Fruit fly (Drosophila melanogaster) whole organism, embryonic: ENCODE measurements around the gene Arl6IP1.

Experiments used
- Atf-2 ChIP-seq: fragments of 200-800 bp; sonication (Bioruptor generic); optimal IDR thresholded peaks from 2 replicates; lab custom pipeline; 2016; ENCODE audit warnings: missing biosample characterization, missing genetic modification characterization
- CG10147 ChIP-seq: fragments of 200-800 bp; sonication (Bioruptor generic); optimal IDR thresholded peaks from 2 replicates; lab custom pipeline; 2019; ENCODE audit warnings: missing biosample characterization, mild to moderate bottlenecking, missing genetic modification characterization, moderate library complexity
- CG10959 ChIP-seq: fragments of 200-800 bp; sonication (Bioruptor generic); IDR thresholded peaks from 2 replicates; pipeline ENCODE4 v1.3.6; 2022; ENCODE audit warnings: missing biosample characterization, missing genetic modification characterization
- CG10979 ChIP-seq: fragments of 200-800 bp; sonication (Bioruptor generic); optimal IDR thresholded peaks from 2 replicates; lab custom pipeline; 2018; ENCODE audit warnings: missing biosample characterization, mild to moderate bottlenecking, missing genetic modification characterization, moderate library complexity
- CG12299 ChIP-seq: fragments of 200-800 bp; sonication (Bioruptor generic); optimal IDR thresholded peaks from 2 replicates; lab custom pipeline; 2018; ENCODE audit warnings: missing biosample characterization, mild to moderate bottlenecking, missing genetic modification characterization
- CG15696 ChIP-seq: fragments of 200-800 bp; sonication (Bioruptor generic); optimal IDR thresholded peaks from 2 replicates; lab custom pipeline; 2019; ENCODE audit warnings: missing biosample characterization, mild to moderate bottlenecking, missing genetic modification characterization, moderate library complexity
- CG16813 ChIP-seq: fragments of 200-800 bp; sonication (Bioruptor generic); IDR thresholded peaks from 3 replicates; pipeline ENCODE4 v1.3.6; 2022; ENCODE audit warnings: missing biosample characterization, missing genetic modification characterization; ENCODE audit not compliant: partially characterized antibody
- CG16863 ChIP-seq: fragments of 200-800 bp; sonication (Bioruptor generic); optimal IDR thresholded peaks from 3 replicates; lab custom pipeline; 2016; ENCODE audit warnings: missing biosample characterization, missing genetic modification characterization
- CG17568 ChIP-seq: fragments of 200-800 bp; sonication (Bioruptor generic); optimal IDR thresholded peaks from 2 replicates; lab custom pipeline; 2018; ENCODE audit warnings: missing biosample characterization, mild to moderate bottlenecking, missing genetic modification characterization, moderate library complexity
- CG2712 ChIP-seq: fragments of 200-800 bp; optimal IDR thresholded peaks from 3 replicates; lab custom pipeline; 2019; ENCODE audit warnings: missing biosample characterization, mild to moderate bottlenecking, missing genetic modification characterization, moderate library complexity
- CG34224 ChIP-seq: fragments of 200-800 bp; sonication (Bioruptor generic); IDR thresholded peaks from 3 replicates; pipeline ENCODE4 v1.3.6; 2022; ENCODE audit warnings: missing biosample characterization, missing genetic modification characterization; ENCODE audit not compliant: partially characterized antibody
- CG7839 ChIP-seq: fragments of 200-800 bp; sonication (Bioruptor generic); optimal IDR thresholded peaks from 3 replicates; lab custom pipeline; 2018; ENCODE audit warnings: missing biosample characterization, mild to moderate bottlenecking, missing genetic modification characterization, moderate library complexity
- CG8765 ChIP-seq: fragments of 200-800 bp; sonication (Bioruptor generic); IDR thresholded peaks from 2 replicates; pipeline ENCODE4 v1.3.6; 2022; ENCODE audit warnings: missing biosample characterization, missing genetic modification characterization
- CG9727 ChIP-seq: fragments of 200-800 bp; sonication (Bioruptor generic); optimal IDR thresholded peaks from 3 replicates; lab custom pipeline; 2017; ENCODE audit warnings: missing biosample characterization, mild to moderate bottlenecking, missing genetic modification characterization
- Camta ChIP-seq: fragments of 200-800 bp; sonication (Bioruptor generic); optimal IDR thresholded peaks from 2 replicates; lab custom pipeline; 2016; ENCODE audit warnings: missing biosample characterization, missing genetic modification characterization
- Eip74EF ChIP-seq, 2 experiments: fragments of 200-800 bp in 1 of 2; fragments of >200 bp in 1 of 2; sonication (Bioruptor generic) in 1 of 2; optimal IDR thresholded peaks; 2 replicates each; lab custom pipeline; 2017 to 2019; ENCODE audit warnings: missing biosample characterization in 2 of 2, missing genetic modification characterization in 2 of 2, mild to moderate bottlenecking in 1 of 2, moderate library complexity in 1 of 2
- HLH54F ChIP-seq: fragments of 200-800 bp; sonication (Bioruptor generic); optimal IDR thresholded peaks from 3 replicates; lab custom pipeline; 2016; ENCODE audit warnings: missing biosample characterization, missing genetic modification characterization
- Hand ChIP-seq: fragments of 200-800 bp; sonication (Bioruptor generic); optimal IDR thresholded peaks from 2 replicates; lab custom pipeline; 2017; ENCODE audit warnings: mild to moderate bottlenecking, missing biosample characterization, missing genetic modification reagents, missing genetic modification characterization
- Hey ChIP-seq: fragments of 200-800 bp; sonication (Bioruptor generic); optimal IDR thresholded peaks from 3 replicates; lab custom pipeline; 2018; ENCODE audit warnings: missing biosample characterization, mild to moderate bottlenecking, missing genetic modification characterization
- Hsf ChIP-seq: fragments of 200-800 bp; sonication (Bioruptor generic); optimal IDR thresholded peaks from 3 replicates; lab custom pipeline; 2016; ENCODE audit warnings: missing biosample characterization, missing genetic modification characterization
- MBD-R2 ChIP-seq: fragments of 200-800 bp; sonication (Bioruptor generic); IDR thresholded peaks from 2 replicates; pipeline ENCODE4 v1.3.6; 2022; ENCODE audit warnings: missing biosample characterization, missing genetic modification characterization
- Max ChIP-seq: fragments of 200-800 bp; sonication (Bioruptor generic); optimal IDR thresholded peaks from 2 replicates; lab custom pipeline; 2016; ENCODE audit warnings: missing biosample characterization, mild to moderate bottlenecking, missing genetic modification characterization
- Side ChIP-seq: fragments of 200-800 bp; sonication (Bioruptor generic); optimal IDR thresholded peaks from 2 replicates; lab custom pipeline; 2016; ENCODE audit warnings: missing biosample characterization, missing genetic modification characterization
- Ssrp ChIP-seq: fragments of 200-800 bp; sonication (Bioruptor generic); optimal IDR thresholded peaks from 2 replicates; lab custom pipeline; 2018; ENCODE audit warnings: missing biosample characterization, mild to moderate bottlenecking, missing genetic modification characterization, moderate library complexity
- Trl ChIP-seq, 3 experiments: fragments of >200 bp in 2 of 3; fragments of 200-800 bp in 1 of 3; sonication (Bioruptor generic) in 1 of 3; optimal IDR thresholded peaks; 2 replicates in 1 of 3; 3 replicates in 2 of 3; lab custom pipeline; 2016 to 2017; ENCODE audit warnings: missing biosample characterization in 1 of 3, missing genetic modification characterization in 1 of 3
- Xrp1 ChIP-seq: fragments of 200-800 bp; sonication (Bioruptor generic); IDR thresholded peaks from 2 replicates; pipeline ENCODE4 v1.3.6; 2022; ENCODE audit warnings: missing biosample characterization, missing genetic modification characterization
- abd-A ChIP-seq: fragments of 200-800 bp; sonication (Bioruptor generic); optimal IDR thresholded peaks from 3 replicates; lab custom pipeline; 2019; ENCODE audit warnings: missing biosample characterization, mild to moderate bottlenecking, missing genetic modification characterization, moderate library complexity
- ac ChIP-seq: fragments of 200-800 bp; sonication (Bioruptor generic); optimal IDR thresholded peaks from 3 replicates; lab custom pipeline; 2017; ENCODE audit warnings: missing biosample characterization, mild to moderate bottlenecking, missing genetic modification characterization
- chif ChIP-seq, 2 experiments: fragments of 200-800 bp; sonication (Bioruptor generic); optimal IDR thresholded peaks; 3 replicates each; lab custom pipeline; 2016; ENCODE audit warnings: missing biosample characterization in 2 of 2, missing genetic modification characterization in 2 of 2
- eve ChIP-seq, 2 experiments: fragments of >200 bp; optimal IDR thresholded peaks; 2 replicates each; lab custom pipeline; 2017; ENCODE audit warnings: missing biosample characterization in 2 of 2, missing genetic modification characterization in 2 of 2
- fd102C ChIP-seq: fragments of 200-800 bp; sonication (Bioruptor generic); optimal IDR thresholded peaks from 2 replicates; lab custom pipeline; 2018; ENCODE audit warnings: missing biosample characterization, mild to moderate bottlenecking, missing genetic modification characterization, moderate library complexity
- fd96Cb ChIP-seq: fragments of 200-800 bp; sonication (Bioruptor generic); optimal IDR thresholded peaks from 2 replicates; lab custom pipeline; 2018; ENCODE audit warnings: missing biosample characterization, mild to moderate bottlenecking, missing genetic modification characterization, moderate library complexity
- grau ChIP-seq: fragments of 200-800 bp; optimal IDR thresholded peaks from 3 replicates; lab custom pipeline; 2019; ENCODE audit warnings: missing biosample characterization, mild to moderate bottlenecking, missing genetic modification characterization, moderate library complexity
- gsb ChIP-seq: fragments of 200-800 bp; sonication (Bioruptor generic); IDR thresholded peaks from 2 replicates; pipeline ENCODE4 v1.3.6; 2022; ENCODE audit warnings: missing biosample characterization, missing genetic modification characterization
- jumu ChIP-seq: fragments of 200-800 bp; sonication (Bioruptor generic); optimal IDR thresholded peaks from 3 replicates; lab custom pipeline; 2016; ENCODE audit warnings: missing biosample characterization, missing genetic modification characterization
- lmd ChIP-seq: fragments of 200-800 bp; sonication (Bioruptor generic); IDR thresholded peaks from 2 replicates; pipeline ENCODE4 v1.3.6; 2022; ENCODE audit warnings: missing biosample characterization, missing genetic modification characterization
- lola ChIP-seq, 3 experiments: fragments of >200 bp in 2 of 3; fragments of 200-800 bp in 1 of 3; sonication (Bioruptor generic) in 1 of 3; optimal IDR thresholded peaks; 2 replicates each; lab custom pipeline; 2017 to 2019; ENCODE audit warnings: missing biosample characterization in 3 of 3, missing genetic modification characterization in 3 of 3, mild to moderate bottlenecking in 1 of 3, moderate library complexity in 1 of 3
- onecut ChIP-seq: fragments of 200-800 bp; sonication (Bioruptor generic); IDR thresholded peaks from 2 replicates; pipeline ENCODE4 v1.3.6; 2022; ENCODE audit warnings: missing biosample characterization, missing genetic modification characterization
- prd ChIP-seq, 3 experiments: fragments of >200 bp in 2 of 3; fragments of 200-800 bp in 1 of 3; sonication (Bioruptor generic) in 1 of 3; optimal IDR thresholded peaks in 2 of 3; IDR thresholded peaks in 1 of 3; 2 replicates in 2 of 3; 3 replicates in 1 of 3; pipeline versions ENCODE4 v1.3.6 to Lab custom; 2017 to 2022; ENCODE audit warnings: missing biosample characterization in 1 of 3, missing genetic modification characterization in 1 of 3
- psq ChIP-seq: fragments of 200-800 bp; sonication (Bioruptor generic); optimal IDR thresholded peaks from 2 replicates; lab custom pipeline; 2017; ENCODE audit warnings: missing biosample characterization, missing genetic modification characterization
- repo ChIP-seq: fragments of 200-800 bp; sonication (Bioruptor generic); optimal IDR thresholded peaks from 2 replicates; lab custom pipeline; 2016; ENCODE audit warnings: missing biosample characterization, missing genetic modification characterization
- row ChIP-seq: fragments of 200-800 bp; sonication (Bioruptor generic); IDR thresholded peaks from 3 replicates; pipeline ENCODE4 v1.3.6; 2022; ENCODE audit warnings: missing biosample characterization, missing genetic modification characterization
- sr ChIP-seq: fragments of 200-800 bp; sonication (Bioruptor generic); IDR thresholded peaks from 3 replicates; pipeline ENCODE4 v1.3.6; 2022; ENCODE audit warnings: missing biosample characterization, missing genetic modification characterization
- tin ChIP-seq: fragments of 200-800 bp; sonication (Bioruptor generic); optimal IDR thresholded peaks from 3 replicates; lab custom pipeline; 2016; ENCODE audit warnings: missing biosample characterization, missing genetic modification characterization
- tll ChIP-seq, 2 experiments: fragments of 200-800 bp in 1 of 2; fragments of >200 bp in 1 of 2; sonication (Bioruptor generic) in 1 of 2; optimal IDR thresholded peaks; 2 replicates each; lab custom pipeline; 2017 to 2019; ENCODE audit warnings: missing biosample characterization in 2 of 2, missing genetic modification characterization in 2 of 2, mild to moderate bottlenecking in 1 of 2, moderate library complexity in 1 of 2
- trem ChIP-seq: fragments of 200-800 bp; optimal IDR thresholded peaks from 3 replicates; lab custom pipeline; 2019; ENCODE audit warnings: missing biosample characterization, mild to moderate bottlenecking, missing genetic modification characterization, moderate library complexity
- tup ChIP-seq: fragments of 200-800 bp; sonication (Bioruptor generic); optimal IDR thresholded peaks from 2 replicates; lab custom pipeline; 2016; ENCODE audit warnings: missing biosample characterization, mild to moderate bottlenecking, missing genetic modification characterization, moderate library complexity
- zf30C ChIP-seq: fragments of 200-800 bp; sonication (Bioruptor generic); optimal IDR thresholded peaks from 3 replicates; lab custom pipeline; 2018; ENCODE audit warnings: missing biosample characterization, mild to moderate bottlenecking, missing genetic modification characterization

Arl6IP1 gene

DNA sequence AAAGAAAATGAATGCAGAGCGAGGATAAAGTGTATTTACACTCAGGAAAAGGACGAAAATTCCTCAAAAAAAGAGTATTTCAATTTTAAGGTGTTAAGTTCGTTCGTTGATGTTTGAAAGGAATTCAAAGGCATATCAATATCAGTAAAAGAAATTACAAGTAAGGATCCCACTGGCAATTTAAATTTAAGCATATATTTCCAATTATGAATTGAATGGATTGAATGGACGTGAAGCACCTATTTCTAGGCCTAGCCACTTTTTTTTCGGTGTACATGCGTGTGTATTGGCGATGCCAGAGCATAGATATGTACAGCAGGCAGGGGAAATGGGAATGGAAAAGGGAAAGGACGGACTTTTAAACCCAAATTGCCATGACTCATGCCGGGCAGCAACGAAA is 12.8 kb upstream of the Arl6IP1 start (continued):
- TF ChIP-seq zf30C (GFP tag; lab: Kevin White, UChicago) (peak; percentile 98), psq (no peak), CG10979 (peak; percentile 32), grau (tag; lab: Kevin White, UChicago) (peak; percentile 17), Eip74EF (GFP tag; optimal IDR thresholded peaks at IDR 0.05; lab: Kevin White, UChicago) (no peak), Hsf (GFP tag; lab: Kevin White, UChicago) (peak; percentile 21), CG15696 (tag; lab: Kevin White, UChicago) (peak; percentile 82), fd102C (GFP tag; lab: Kevin White, UChicago) (peak; percentile 59), HLH54F (GFP tag; lab: Kevin White, UChicago) (peak; percentile 3), CG34224 (GFP tag; lab: Robert Waterston, UW) (no peak), Atf-2 (GFP tag; lab: Kevin White, UChicago) (peak; percentile 38), CG10959 (0 out of 2 replicates have a peak, but pooled peaks have one; percentile 19), Camta (GFP tag; lab: Kevin White, UChicago) (no peak), CG12299 (tag; lab: Kevin White, UChicago) (no peak), jumu (no peak), fd96Cb (tag; lab: Kevin White, UChicago) (peak; percentile 1), Hey (tag; lab: Kevin White, UChicago) (no peak), tll (GFP tag; optimal IDR thresholded peaks at IDR 0.05; lab: Kevin White, UChicago) (peak; percentile 38 to 79), ac (peak; percentile 27), trem (tag; lab: Kevin White, UChicago) (peak; percentile 17), CG16863 (GFP tag; lab: Kevin White, UChicago) (peak; percentile 5), repo (no peak), onecut (GFP tag; lab: Robert Waterston, UW) (0 out of 2 replicates have a peak, but pooled peaks have one; percentile 9), lmd (GFP tag; lab: Robert Waterston, UW) (peak; percentile 24), MBD-R2 (GFP tag; lab: Robert Waterston, UW) (no peak), CG8765 (GFP tag; lab: Robert Waterston, UW) (peak; percentile 20; the same call in 1 of the 2 replicates), tin (GFP tag; lab: Kevin White, UChicago) (peak; percentile 2), Xrp1 (peak; percentile 59; the same call in 1 of the 2 replicates), lola (GFP tag; optimal IDR thresholded peaks at IDR 0.05; lab: Kevin White, UChicago) (peak in 1 of 3 experiments; percentile 68), Side (peak; percentile 7), gsb (GFP tag; lab: Robert Waterston, UW) (no peak), eve (GFP tag; optimal IDR thresholded peaks at IDR 0.05; lab: Kevin White, UChicago) (peak in 1 of 2 experiments; percentile 34), tup (GFP tag; lab: Kevin White, UChicago) (no peak), abd-A (tag; lab: Kevin White, UChicago) (no peak), chif (GFP tag; optimal IDR thresholded peaks at IDR 0.05; lab: Kevin White, UChicago) (peak in 1 of 2 experiments; percentile 28), CG2712 (peak; percentile 62), Ssrp (tag; lab: Kevin White, UChicago) (peak; percentile 22), sr (GFP tag; lab: Robert Waterston, UW) (no peak), prd (optimal IDR thresholded peaks at IDR 0.05; lab: Kevin White, UChicago) (no peak), prd (GFP tag; IDR thresholded peaks at IDR 0.05; lab: Robert Waterston, UW) (peak; percentile 54; the same call in 2 of the 3 replicates), CG9727 (GFP tag; lab: Kevin White, UChicago) (peak; percentile 49), CG10147 (no peak), CG16813 (GFP tag; lab: Robert Waterston, UW) (no peak), Max (peak; percentile 11), CG17568 (no peak), CG7839 (tag; lab: Kevin White, UChicago) (no peak), Hand (GFP tag; lab: Kevin White, UChicago) (no peak), row (GFP tag; lab: Robert Waterston, UW) (peak; percentile 53), Trl (optimal IDR thresholded peaks at IDR 0.05; lab: Kevin White, UChicago) (no peak), Trl (GFP tag; optimal IDR thresholded peaks at IDR 0.05; lab: Kevin White, UChicago) (peak; percentile 5)
